Fruit fly (Drosophila melanogaster): ENCODE measurements around the gene CG43391.

CG43391 gene

dm6 chr3L:11599255-11599654, 18.4 kb upstream of the CG43391 start:
- TF ChIP-seq CG34422 (GFP tag; IDR thresholded peaks at IDR 0.05) (no peak), CG1233 (GFP tag; optimal IDR thresholded peaks at IDR 0.05) (no peak), CG1832 (GFP tag; optimal IDR thresholded peaks at IDR 0.05) (no peak), CG32532 (GFP tag; IDR thresholded peaks at IDR 0.05) (no peak), CG17829 (tag; optimal IDR thresholded peaks at IDR 0.05) (no peak), Opbp (GFP tag; IDR thresholded peaks at IDR 0.05; ENCODE audit: partially characterized antibody) (no peak), fd64A (GFP tag; optimal IDR thresholded peaks at IDR 0.05) (no peak), br (optimal IDR thresholded peaks at IDR 0.05) (no peak)

- TF ChIP-seq chinmo (GFP tag; IDR thresholded peaks at IDR 0.05; ENCODE audit: partially characterized antibody) = peak; percentile 58; the same call in 1 of the 4 replicates
- TF ChIP-seq sens (GFP tag) = peak; percentile 24
- peak; percentile 83 for TF ChIP-seq crol (GFP tag; IDR thresholded peaks at IDR 0.05)
- TF ChIP-seq wdn (GFP tag; IDR thresholded peaks at IDR 0.05) = no peak
- TF ChIP-seq CG15011 (GFP tag; optimal IDR thresholded peaks at IDR 0.05) = no peak
- peak; percentile 34; the same call in 1 of the 3 replicates for TF ChIP-seq hb (GFP tag; IDR thresholded peaks at IDR 0.05; ENCODE audit: partially characterized antibody)
- peak; percentile 41; the same call in 1 of the 3 replicates for TF ChIP-seq CG34422 (GFP tag; IDR thresholded peaks at IDR 0.05)
- peak; percentile 47 for TF ChIP-seq abd-A (tag; optimal IDR thresholded peaks at IDR 0.05)
- peak; percentile 96 for TF ChIP-seq Deaf1 (tag; optimal IDR thresholded peaks at IDR 0.05)
- TF ChIP-seq Meics (GFP tag; optimal IDR thresholded peaks at IDR 0.05) = peak; percentile 79
- no peak for TF ChIP-seq Nf-YB (GFP tag; optimal IDR thresholded peaks at IDR 0.05)
- no peak for TF ChIP-seq knrl (GFP tag; IDR thresholded peaks at IDR 0.05; ENCODE audit: partially characterized antibody)
- no peak for TF ChIP-seq CG17802 (tag; optimal IDR thresholded peaks at IDR 0.05)
- TF ChIP-seq dati (GFP tag; IDR thresholded peaks at IDR 0.05) = no peak
- TF ChIP-seq cg (GFP tag; optimal IDR thresholded peaks at IDR 0.05) = peak; percentile 30
- TF ChIP-seq Trl (optimal IDR thresholded peaks at IDR 0.05) = peak; percentile 36 to 71
- TF ChIP-seq Trl (GFP tag; optimal IDR thresholded peaks at IDR 0.05) = no peak
- TF ChIP-seq Myb (GFP tag; optimal IDR thresholded peaks at IDR 0.05) = no peak
- no peak for TF ChIP-seq Lim3 (GFP tag; IDR thresholded peaks at IDR 0.05)
- no peak for TF ChIP-seq crc (GFP tag; optimal IDR thresholded peaks at IDR 0.05)
- peak; percentile 43 for TF ChIP-seq Ets65A (GFP tag)
- TF ChIP-seq CG3163 (GFP tag; optimal IDR thresholded peaks at IDR 0.05) = peak; percentile 19
- TF ChIP-seq ab (GFP tag; optimal IDR thresholded peaks at IDR 0.05) = no peak
- no peak for TF ChIP-seq CG12391 (tag; optimal IDR thresholded peaks at IDR 0.05)
- TF ChIP-seq ap (GFP tag; IDR thresholded peaks at IDR 0.05) = no peak
- TF ChIP-seq Ets97D (GFP tag; optimal IDR thresholded peaks at IDR 0.05) = no peak
- TF ChIP-seq CG15514 (GFP tag; optimal IDR thresholded peaks at IDR 0.05) = no peak
These were observed 15.9 kb upstream of the CG43391 start, which contains the start of gene CG7368 for dm6 chr3L:11596585-11597252. CG7368 (plus strand) TSS chr3L:11597202.

dm6 chr3L:11593778-11594177, 13.0 kb upstream of the CG43391 start:
- no peak for TF ChIP-seq amos (GFP tag; IDR thresholded peaks at IDR 0.05; ENCODE audit: partially characterized antibody)
- no peak for TF ChIP-seq CG11695 (GFP tag; IDR thresholded peaks at IDR 0.05)

- no peak for TF ChIP-seq Elba2 (GFP tag; optimal IDR thresholded peaks at IDR 0.05)
- TF ChIP-seq Trl (optimal IDR thresholded peaks at IDR 0.05) = peak; percentile 15 to 22
- TF ChIP-seq Trl (GFP tag; optimal IDR thresholded peaks at IDR 0.05) = no peak
These were observed 11.0 kb upstream of the CG43391 start for dm6 chr3L:11591803-11592202.
